Worm (Caenorhabditis elegans) whole organism, late embryonic: ENCODE results near the gene F07E5.13.
"Not testable (repeated sequence)": the region's sequence is repeated elsewhere in the genome, so short reads cannot be mapped to it uniquely, and the experiment has no call there.

Experiments
- ama-1 ChIP-seq: fragments of 150-350 bp; optimal IDR thresholded peaks from 2 replicates; lab custom pipeline; 2014
- ceh-45 ChIP-seq: fragments of 200-800 bp; sonication (Bioruptor generic); IDR thresholded peaks from 2 replicates; pipeline ENCODE4 v1.3.6; 2022; ENCODE audit warnings: missing genetic modification reagents, missing genetic modification characterization, missing compliant biosample characterization
- fkh-10 ChIP-seq: fragments of 150-350 bp; optimal IDR thresholded peaks from 2 replicates; lab custom pipeline; 2014; ENCODE audit warnings: missing biosample characterization, missing genetic modification reagents, missing genetic modification characterization
- hlh-8 ChIP-seq: sonication (generic microtip); optimal IDR thresholded peaks from 2 replicates; lab custom pipeline; 2016; ENCODE audit warnings: missing genotype, missing genetic modification characterization, missing compliant biosample characterization
- odd-2 ChIP-seq: sonication (generic microtip); optimal IDR thresholded peaks from 2 replicates; lab custom pipeline; 2017; ENCODE audit warnings: antibody characterized with exemption, mild to moderate bottlenecking, missing genetic modification characterization, missing compliant biosample characterization
- pha-4 ChIP-seq: fragments of 150-350 bp; optimal IDR thresholded peaks from 2 replicates; lab custom pipeline; 2018; ENCODE audit warnings: missing biosample characterization, missing genetic modification reagents, missing genetic modification characterization
- ref-2 ChIP-seq: sonication (generic microtip); optimal IDR thresholded peaks from 2 replicates; lab custom pipeline; 2016; ENCODE audit warnings: missing genetic modification characterization, missing compliant biosample characterization
- rnt-1 ChIP-seq: sonication (generic microtip); optimal IDR thresholded peaks from 2 replicates; lab custom pipeline; 2016; ENCODE audit warnings: missing genetic modification characterization, missing compliant biosample characterization

DNA sequence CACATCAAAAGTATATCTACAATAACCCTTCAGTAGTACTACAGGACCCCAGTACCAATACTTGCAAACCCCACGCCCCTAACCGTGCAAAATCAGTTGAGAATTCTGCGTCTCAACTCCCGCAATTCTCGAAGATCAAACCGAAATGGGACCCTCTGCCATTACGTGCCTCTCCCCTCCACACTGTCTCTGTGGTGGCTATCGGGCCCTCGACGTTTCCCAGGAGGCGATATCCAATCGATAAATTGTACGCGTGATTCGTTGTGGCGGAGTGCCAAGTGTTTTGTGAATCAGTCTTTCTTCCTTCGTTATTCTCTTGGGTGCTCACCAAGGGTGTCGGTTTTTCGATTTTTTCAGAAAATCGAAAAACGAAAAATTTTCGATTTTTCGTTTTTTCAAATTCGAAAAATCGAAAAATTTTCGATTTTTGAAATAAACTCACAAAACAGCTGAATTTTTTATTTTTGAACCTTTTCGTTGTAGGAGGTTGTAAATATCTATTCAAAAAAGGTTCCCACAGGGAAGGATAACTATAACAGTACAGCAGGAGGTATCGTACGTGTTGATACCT is 3.6 kb upstream of the F07E5.13 start, which contains the start of gene F07E5.12:
- not testable (repeated sequence) for TF ChIP-seq fkh-10 (GFP tag; lab: Kevin White, UChicago); ceh-45 (GFP tag; lab: Robert Waterston, UW); ref-2 (tag; lab: Kevin White, UChicago); odd-2 (tag; lab: Kevin White, UChicago); ama-1; hlh-8 (tag; lab: Kevin White, UChicago); pha-4 (tag; lab: Kevin White, UChicago); rnt-1 (tag; lab: Kevin White, UChicago)
